Worm (Caenorhabditis elegans): ENCODE data around the gene meg-2.
A peak's percentile ranks its signal among the peaks of the same experiment; 100 is the strongest.

meg-2 gene

DNA sequence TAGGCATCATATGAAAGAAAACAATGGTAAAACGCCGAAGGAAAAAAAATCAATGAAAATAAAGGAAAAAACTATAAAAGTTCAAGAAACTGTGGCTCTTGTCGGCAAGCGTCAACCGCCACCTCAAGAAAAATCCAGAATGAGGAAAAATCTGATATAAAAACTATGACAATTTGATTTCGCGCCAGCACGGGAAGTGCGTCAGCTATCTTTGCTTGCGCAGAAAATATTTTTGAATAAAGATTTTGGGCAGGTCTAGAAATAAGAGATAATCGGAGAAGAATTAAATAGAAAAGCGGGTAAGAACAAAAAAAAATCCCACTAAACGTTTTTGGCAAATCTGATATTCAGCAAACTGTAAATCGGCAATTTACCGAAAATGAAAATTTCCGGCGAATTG is 7.8 kb downstream of the meg-2 start:
- TF ChIP-seq efl-1 (GFP tag; optimal IDR thresholded peaks at IDR 0.05) (peak; percentile 52), Y53G8AR.9 (GFP tag; conservative IDR thresholded peaks at IDR 0.05) (no peak), Y56A3A.18 (GFP tag; IDR thresholded peaks at IDR 0.05) (no peak), atf-7 (tag; optimal IDR thresholded peaks at IDR 0.05) (no peak), lir-1 (GFP tag; conservative IDR thresholded peaks at IDR 0.05) (no peak), hlh-26 (GFP tag; conservative IDR thresholded peaks at IDR 0.05) (no peak), T07F8.4 (tag; optimal IDR thresholded peaks at IDR 0.05) (no peak), aptf-2 (GFP tag; conservative IDR thresholded peaks at IDR 0.05) (no peak), unc-130 (GFP tag; optimal IDR thresholded peaks at IDR 0.05) (no peak), zfh-2 (GFP tag; conservative IDR thresholded peaks at IDR 0.05) (no peak), attf-5 (GFP tag; optimal IDR thresholded peaks at IDR 0.05) (peak; percentile 25), chd-7 (tag; optimal IDR thresholded peaks at IDR 0.05) (no peak), ceh-58 (GFP tag; IDR thresholded peaks at IDR 0.05) (no peak), ztf-3 (GFP tag; optimal IDR thresholded peaks at IDR 0.05) (no peak), pbrm-1 (GFP tag; IDR thresholded peaks at IDR 0.05) (0 out of 2 replicates have a peak, but pooled peaks have one; percentile 20), gei-17 (GFP tag; optimal IDR thresholded peaks at IDR 0.05) (no peak), nfyb-1 (GFP tag; IDR thresholded peaks at IDR 0.05) (no peak), ztf-25 (GFP tag; IDR thresholded peaks at IDR 0.05) (no peak), attf-6 (GFP tag; IDR thresholded peaks at IDR 0.05) (no peak), lin-54 (GFP tag; optimal IDR thresholded peaks at IDR 0.05) (peak; percentile 47), D2030.7 (GFP tag; IDR thresholded peaks at IDR 0.05) (no peak), cebp-1 (GFP tag; IDR thresholded peaks at IDR 0.05) (no peak), cebp-1 (tag; optimal IDR thresholded peaks at IDR 0.05) (no peak), aptf-3 (GFP tag; IDR thresholded peaks at IDR 0.05) (no peak), rec-8 (tag; optimal IDR thresholded peaks at IDR 0.05) (no peak), mes-4 (tag; optimal IDR thresholded peaks at IDR 0.05) (no peak), lin-35 (GFP tag; optimal IDR thresholded peaks at IDR 0.05) (peak in 1 of 3 experiments; percentile 5), madf-6 (GFP tag; IDR thresholded peaks at IDR 0.05) (no peak), ztf-18 (tag; optimal IDR thresholded peaks at IDR 0.05) (peak; percentile 88), egl-44 (GFP tag; IDR thresholded peaks at IDR 0.05) (no peak), dpl-1 (GFP tag; optimal IDR thresholded peaks at IDR 0.05) (peak; percentile 22), F23B12.7 (tag; optimal IDR thresholded peaks at IDR 0.05; ENCODE audit: insufficient read depth) (no peak), B0019.2 (GFP tag; conservative IDR thresholded peaks at IDR 0.05) (0 out of 2 replicates have a peak, but pooled peaks have one; percentile 2)

ce11 chrX:13917121-13917755 is 8.7 kb downstream of the meg-2 start, which contains the start of gene ekl-5:
ekl-5 (minus strand) TSS chrX:13917171.
- no peak for TF ChIP-seq hlh-12 (tag; optimal IDR thresholded peaks at IDR 0.05)
- no peak for TF ChIP-seq Y53G8AR.9 (GFP tag; conservative IDR thresholded peaks at IDR 0.05)
- TF ChIP-seq bed-2 (GFP tag; IDR thresholded peaks at IDR 0.05) = no peak
- TF ChIP-seq attf-6 (GFP tag; IDR thresholded peaks at IDR 0.05) = no peak
- TF ChIP-seq bed-1 (GFP tag; IDR thresholded peaks at IDR 0.05) = no peak
- no peak for TF ChIP-seq D2030.7 (GFP tag; IDR thresholded peaks at IDR 0.05)
- no peak for TF ChIP-seq gei-17 (GFP tag; optimal IDR thresholded peaks at IDR 0.05)
- no peak for TF ChIP-seq ztf-18 (tag; optimal IDR thresholded peaks at IDR 0.05)
- TF ChIP-seq snpc-3.4 (tag; optimal IDR thresholded peaks at IDR 0.05) = no peak
- TF ChIP-seq ceh-27 (GFP tag; optimal IDR thresholded peaks at IDR 0.05) = peak; percentile 35
- no peak for TF ChIP-seq let-526 (GFP tag; IDR thresholded peaks at IDR 0.05)
- TF ChIP-seq ceh-100 (GFP tag; IDR thresholded peaks at IDR 0.05) = no peak
- TF ChIP-seq ztf-26 (tag; optimal IDR thresholded peaks at IDR 0.05) = peak; percentile 18
- TF ChIP-seq F39B2.1 (GFP tag; IDR thresholded peaks at IDR 0.05) = no peak
- TF ChIP-seq akir-1 (GFP tag; optimal IDR thresholded peaks at IDR 0.05) = no peak
- TF ChIP-seq rpc-1 (optimal IDR thresholded peaks at IDR 0.05) = no peak
- no peak for TF ChIP-seq rpc-1 (tag; optimal IDR thresholded peaks at IDR 0.05)
- no peak for TF ChIP-seq die-1 (tag; optimal IDR thresholded peaks at IDR 0.05)
- no peak for TF ChIP-seq Y95B8A.8 (GFP tag; IDR thresholded peaks at IDR 0.05)
- no peak for TF ChIP-seq tbx-9 (tag; optimal IDR thresholded peaks at IDR 0.05; ENCODE audit: borderline replicate concordance)
- TF ChIP-seq hmg-20 (GFP tag; IDR thresholded peaks at IDR 0.05) = 0 out of 2 replicates have a peak, but pooled peaks have one; percentile 4

All from whole organism, young adult.